Fruit fly (Drosophila melanogaster) whole organism, adult: ENCODE measurements around the gene PIG-C.

Source experiments
- CG1620 ChIP-seq: fragments of 200-800 bp; sonication (Bioruptor generic); optimal IDR thresholded peaks from 2 replicates; lab custom pipeline; 2016; ENCODE audit warnings: missing biosample characterization, missing genetic modification characterization
- CG7045 ChIP-seq: fragments of 200-800 bp; sonication (Bioruptor generic); optimal IDR thresholded peaks from 2 replicates; lab custom pipeline; 2017; ENCODE audit warnings: missing biosample characterization, mild to moderate bottlenecking, missing genetic modification characterization
- CG7101 ChIP-seq: fragments of 200-800 bp; sonication (Bioruptor generic); optimal IDR thresholded peaks from 2 replicates; lab custom pipeline; 2018; ENCODE audit warnings: missing biosample characterization, mild to moderate bottlenecking, missing genetic modification characterization, moderate library complexity
- Clk ChIP-seq: fragments of 200-800 bp; sonication (Bioruptor generic); optimal IDR thresholded peaks from 2 replicates; lab custom pipeline; 2017; ENCODE audit warnings: missing biosample characterization, missing genetic modification characterization
- Crg-1 ChIP-seq: fragments of 200-800 bp; sonication (Bioruptor generic); optimal IDR thresholded peaks from 2 replicates; lab custom pipeline; 2016; ENCODE audit warnings: missing biosample characterization, missing genetic modification characterization
- Hr96 ChIP-seq: fragments of 200-800 bp; sonication (Bioruptor generic); optimal IDR thresholded peaks from 2 replicates; lab custom pipeline; 2016; ENCODE audit warnings: missing biosample characterization, missing genetic modification characterization
- Mnt ChIP-seq: fragments of 200-800 bp; sonication (Bioruptor generic); optimal IDR thresholded peaks from 2 replicates; lab custom pipeline; 2016; ENCODE audit warnings: missing biosample characterization, mild to moderate bottlenecking, missing genetic modification characterization
- bab1 ChIP-seq: fragments of 200-800 bp; sonication (Bioruptor generic); optimal IDR thresholded peaks from 3 replicates; lab custom pipeline; 2019; ENCODE audit warnings: missing biosample characterization, mild to moderate bottlenecking, missing genetic modification characterization, moderate library complexity
- cic ChIP-seq: fragments of 200-800 bp; sonication (Bioruptor generic); optimal IDR thresholded peaks from 2 replicates; lab custom pipeline; 2017; ENCODE audit warnings: missing biosample characterization, mild to moderate bottlenecking, missing genetic modification characterization, moderate library complexity
- kay ChIP-seq: fragments of 200-800 bp; sonication (Bioruptor generic); peaks from one replicate; lab custom pipeline; 2016; ENCODE audit warnings: missing biosample characterization, missing genetic modification characterization, borderline replicate concordance

dm6 chr3L:3353297-3353696 lies 34.3 kb upstream of the PIG-C start:
- TF ChIP-seq Crg-1: no peak
- TF ChIP-seq cic (GFP tag; lab: Kevin White, UChicago): no peak
- TF ChIP-seq CG7045 (GFP tag; lab: Kevin White, UChicago): no peak
- TF ChIP-seq kay: no peak
- TF ChIP-seq CG1620 (GFP tag; lab: Kevin White, UChicago): no peak
- no peak for TF ChIP-seq Clk
- no peak for TF ChIP-seq bab1 (GFP tag; lab: Kevin White, UChicago)
- no peak for TF ChIP-seq CG7101 (tag; lab: Kevin White, UChicago)
- no peak for TF ChIP-seq Hr96 (GFP tag; lab: Kevin White, UChicago)
- TF ChIP-seq Mnt: no peak
